Fruit fly (Drosophila melanogaster): ENCODE data around the gene UGP.

dm6 chr3L:9404497-9404896, 45.8 kb upstream of the UGP start, which contains the start of gene Cpr67B:
- no peak for TF ChIP-seq CG7045 (GFP tag; optimal IDR thresholded peaks at IDR 0.05)
- no peak for TF ChIP-seq CG7101 (tag; optimal IDR thresholded peaks at IDR 0.05)
- TF ChIP-seq cic (GFP tag; optimal IDR thresholded peaks at IDR 0.05), result no peak
- no peak for TF ChIP-seq CG14711 (tag; optimal IDR thresholded peaks at IDR 0.05)
- no peak for TF ChIP-seq pad (GFP tag; optimal IDR thresholded peaks at IDR 0.05)
- no peak for TF ChIP-seq CG1620 (GFP tag; optimal IDR thresholded peaks at IDR 0.05)
